Worm (Caenorhabditis elegans) whole organism, mixed stage, embryonic: ENCODE data around the gene cnc-2.

Experiments
- M03D4.4 ChIP-seq: sonication (generic microtip); optimal IDR thresholded peaks from 2 replicates; lab custom pipeline; 2017; ENCODE audit warnings: mild to moderate bottlenecking, missing genetic modification characterization, missing compliant biosample characterization
- blmp-1 ChIP-seq: fragments of 150-350 bp; optimal IDR thresholded peaks from 2 replicates; lab custom pipeline; 2014; ENCODE audit warnings: missing biosample characterization, missing genetic modification characterization
- ceh-39 ChIP-seq: fragments of 150-350 bp; optimal IDR thresholded peaks from 2 replicates; lab custom pipeline; 2014; ENCODE audit warnings: missing biosample characterization, missing genetic modification characterization
- ceh-43 ChIP-seq: fragments of 200-800 bp; sonication (Bioruptor generic); optimal IDR thresholded peaks from 2 replicates; lab custom pipeline; 2018; ENCODE audit warnings: mild to moderate bottlenecking, missing genetic modification characterization, moderate library complexity, missing compliant biosample characterization
- ceh-83 ChIP-seq: fragments of 200-800 bp; sonication (Bioruptor generic); optimal IDR thresholded peaks from 2 replicates; lab custom pipeline; 2018; ENCODE audit warnings: mild to moderate bottlenecking, missing genetic modification characterization, missing compliant biosample characterization
- ces-1 ChIP-seq: fragments of 150-350 bp; optimal IDR thresholded peaks from 2 replicates; lab custom pipeline; 2014; ENCODE audit warnings: missing biosample characterization, missing genetic modification reagents, missing genetic modification characterization
- cnd-1 ChIP-seq: fragments of 200-800 bp; sonication (Bioruptor generic); optimal IDR thresholded peaks from 2 replicates; lab custom pipeline; 2018; ENCODE audit warnings: mild to moderate bottlenecking, missing genetic modification characterization, missing compliant biosample characterization
- drap-1 ChIP-seq: fragments of 200-800 bp; sonication (Bioruptor generic); optimal IDR thresholded peaks from 3 replicates; lab custom pipeline; 2018; ENCODE audit warnings: mild to moderate bottlenecking, missing genetic modification characterization, missing compliant biosample characterization
- elt-1 ChIP-seq: sonication (generic microtip); optimal IDR thresholded peaks from 2 replicates; lab custom pipeline; 2017; ENCODE audit warnings: missing genetic modification characterization, mild to moderate bottlenecking, missing compliant biosample characterization, antibody characterized with exemption, moderate library complexity, borderline replicate concordance; ENCODE audit not compliant: insufficient read depth
- elt-3 ChIP-seq: fragments of 150-350 bp; optimal IDR thresholded peaks from 2 replicates; lab custom pipeline; 2014; ENCODE audit warnings: missing biosample characterization, missing genetic modification characterization
- flh-1 ChIP-seq: fragments of 200-800 bp; sonication (Bioruptor generic); optimal IDR thresholded peaks from 2 replicates; lab custom pipeline; 2018; ENCODE audit warnings: mild to moderate bottlenecking, missing genetic modification characterization, moderate library complexity, missing compliant biosample characterization
- ham-2 ChIP-seq: fragments of 200-800 bp; sonication (Bioruptor generic); optimal IDR thresholded peaks from 2 replicates; lab custom pipeline; 2018; ENCODE audit warnings: mild to moderate bottlenecking, missing genetic modification characterization, missing compliant biosample characterization
- lin-13 ChIP-seq: fragments of 150-350 bp; optimal IDR thresholded peaks from 2 replicates; lab custom pipeline; 2014; ENCODE audit warnings: missing biosample characterization, missing genetic modification characterization
- lin-32 ChIP-seq: fragments of 200-800 bp; sonication (Bioruptor generic); optimal IDR thresholded peaks from 2 replicates; lab custom pipeline; 2018; ENCODE audit warnings: mild to moderate bottlenecking, missing genetic modification characterization, missing compliant biosample characterization
- mab-5 ChIP-seq: fragments of 150-350 bp; optimal IDR thresholded peaks from 2 replicates; lab custom pipeline; 2014; ENCODE audit warnings: missing biosample characterization, missing genetic modification characterization
- mep-1 ChIP-seq: fragments of 150-350 bp; optimal IDR thresholded peaks from 2 replicates; lab custom pipeline; 2017; ENCODE audit warnings: missing biosample characterization, missing genetic modification reagents, missing genetic modification characterization, inconsistent platforms
- mls-2 ChIP-seq: sonication (generic microtip); optimal IDR thresholded peaks from 2 replicates; lab custom pipeline; 2016; ENCODE audit warnings: mild to moderate bottlenecking, missing genetic modification characterization, moderate library complexity, missing compliant biosample characterization
- nhr-2 ChIP-seq: fragments of 150-350 bp; optimal IDR thresholded peaks from 2 replicates; lab custom pipeline; 2014; ENCODE audit warnings: missing biosample characterization, missing genetic modification characterization
- nhr-237 ChIP-seq: fragments of 150-350 bp; optimal IDR thresholded peaks from 2 replicates; lab custom pipeline; 2014; ENCODE audit warnings: missing biosample characterization, missing genetic modification characterization
- nhr-76 ChIP-seq: sonication (generic microtip); optimal IDR thresholded peaks from 2 replicates; lab custom pipeline; 2017; ENCODE audit warnings: missing biosample characterization, missing genetic modification characterization
- pha-4 ChIP-seq: fragments of 150-350 bp; optimal IDR thresholded peaks from 2 replicates; lab custom pipeline; 2018; ENCODE audit warnings: missing biosample characterization, missing genetic modification reagents, missing genetic modification characterization
- snpc-4 ChIP-seq: fragments of 150-350 bp; optimal IDR thresholded peaks from 2 replicates; lab custom pipeline; 2014; ENCODE audit warnings: missing biosample characterization, missing genetic modification characterization
- sptf-1 ChIP-seq: sonication (generic microtip); optimal IDR thresholded peaks from 2 replicates; lab custom pipeline; 2017; ENCODE audit warnings: mild to moderate bottlenecking, missing genetic modification characterization, moderate library complexity, missing compliant biosample characterization
- unc-120 ChIP-seq: sonication (generic microtip); optimal IDR thresholded peaks from 2 replicates; lab custom pipeline; 2017; ENCODE audit warnings: missing genetic modification characterization, missing compliant biosample characterization; ENCODE audit not compliant: poor library complexity, severe bottlenecking
- unc-39 ChIP-seq: fragments of 150-350 bp; optimal IDR thresholded peaks from 2 replicates; lab custom pipeline; 2014; ENCODE audit warnings: missing biosample characterization, missing genetic modification characterization
- unc-62 ChIP-seq: fragments of 150-350 bp; optimal IDR thresholded peaks from 2 replicates; lab custom pipeline; 2014; ENCODE audit warnings: missing biosample characterization, missing genetic modification reagents, missing genetic modification characterization
- zip-8 ChIP-seq: fragments of 150-350 bp; optimal IDR thresholded peaks from 2 replicates; lab custom pipeline; 2014; ENCODE audit warnings: missing biosample characterization, missing genetic modification characterization
- ztf-11 ChIP-seq: fragments of 150-350 bp; optimal IDR thresholded peaks from 2 replicates; lab custom pipeline; 2014; ENCODE audit warnings: missing biosample characterization, missing genetic modification characterization

cnc-2 gene

ce11 chrV:1450160-1450559, at the start of gene cnc-2:
Gene cnc-2 (minus strand): TSS chrV:1450183.
- TF ChIP-seq elt-1 (tag; lab: Kevin White, UChicago), result no peak
- no peak for TF ChIP-seq cnd-1 (tag; lab: Kevin White, UChicago)
- no peak for TF ChIP-seq ces-1
- no peak for TF ChIP-seq ztf-11 (tag; lab: Kevin White, UChicago)
- TF ChIP-seq snpc-4, result no peak
- no peak for TF ChIP-seq mab-5
- TF ChIP-seq drap-1 (GFP tag; lab: Kevin White, UChicago), result no peak

DNA sequence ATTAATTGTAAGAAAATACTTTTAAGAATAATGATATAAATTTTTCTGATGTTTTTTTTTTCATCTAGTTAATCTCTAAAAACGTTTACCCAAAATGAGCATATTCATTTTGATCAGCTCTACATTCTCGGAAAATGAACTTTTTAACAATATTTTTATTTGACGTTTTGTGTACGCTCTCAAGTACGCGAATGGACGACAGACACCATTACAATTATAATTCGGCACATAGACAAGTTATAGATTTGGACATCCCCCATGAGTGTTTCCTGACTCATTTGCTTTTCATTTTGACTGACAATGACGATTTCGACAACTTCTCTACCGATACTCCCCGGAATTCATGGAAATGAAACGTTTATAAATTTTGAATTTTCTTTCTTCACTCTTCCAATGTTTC, 49.2 kb upstream of the cnc-2 start, which contains the start of gene sru-27:
sru-27 (plus strand) TSS at position 301 of the 400 bp plus-strand sequence.
- TF ChIP-seq pha-4 (tag; lab: Kevin White, UChicago) (no peak), lin-13 (tag; lab: Kevin White, UChicago) (no peak), nhr-76 (tag; lab: Kevin White, UChicago) (no peak), mls-2 (no peak), lin-32 (no peak), unc-39 (no peak), nhr-2 (no peak), zip-8 (tag; lab: Kevin White, UChicago) (no peak), mep-1 (tag; lab: Kevin White, UChicago) (no peak), blmp-1 (tag; lab: Kevin White, UChicago) (no peak), unc-62 (no peak), nhr-237 (tag; lab: Kevin White, UChicago) (no peak), ceh-39 (tag; lab: Kevin White, UChicago) (no peak), sptf-1 (tag; lab: Kevin White, UChicago) (no peak)

DNA sequence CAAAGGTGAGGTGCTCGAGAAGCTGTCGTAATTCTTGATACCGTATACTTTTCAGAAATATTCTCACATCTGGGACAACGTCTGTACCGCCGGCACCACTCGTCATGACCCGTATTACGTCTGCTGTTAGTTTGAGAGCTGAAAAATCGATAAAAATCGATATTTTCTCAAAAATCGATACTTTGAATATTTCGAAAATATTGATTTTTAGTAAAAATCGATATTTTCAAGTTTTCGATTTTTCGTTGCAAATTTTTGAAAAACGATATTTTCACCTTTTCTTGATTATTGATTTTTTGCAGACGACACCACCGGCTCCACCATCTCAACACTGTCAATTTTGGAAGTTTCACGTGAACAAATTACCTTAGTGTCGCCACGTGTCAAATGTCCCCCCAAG, 45.8 kb upstream of the cnc-2 start:
- TF ChIP-seq ztf-11 (tag; lab: Kevin White, UChicago), result no peak

- TF ChIP-seq nhr-237 (tag; lab: Kevin White, UChicago), result no peak
- no peak for TF ChIP-seq mep-1 (tag; lab: Kevin White, UChicago)
- no peak for TF ChIP-seq ces-1
- no peak for TF ChIP-seq zip-8 (tag; lab: Kevin White, UChicago)
- no peak for TF ChIP-seq cnd-1 (tag; lab: Kevin White, UChicago)
- TF ChIP-seq ceh-43 (GFP tag; lab: Kevin White, UChicago), result no peak
- TF ChIP-seq ceh-83 (GFP tag; lab: Kevin White, UChicago), result no peak
- TF ChIP-seq lin-13 (tag; lab: Kevin White, UChicago), result no peak
- no peak for TF ChIP-seq nhr-76 (tag; lab: Kevin White, UChicago)
- TF ChIP-seq drap-1 (GFP tag; lab: Kevin White, UChicago), result no peak
- TF ChIP-seq ztf-11 (tag; lab: Kevin White, UChicago), result no peak
- no peak for TF ChIP-seq M03D4.4 (tag; lab: Kevin White, UChicago)
- no peak for TF ChIP-seq mab-5
- TF ChIP-seq elt-1 (tag; lab: Kevin White, UChicago), result no peak
Observed at ce11 chrV:1495334-1495733, 45.4 kb upstream of the cnc-2 start, which contains the start of gene C38C3.3. Gene C38C3.3 (plus strand): TSS chrV:1495634.

DNA sequence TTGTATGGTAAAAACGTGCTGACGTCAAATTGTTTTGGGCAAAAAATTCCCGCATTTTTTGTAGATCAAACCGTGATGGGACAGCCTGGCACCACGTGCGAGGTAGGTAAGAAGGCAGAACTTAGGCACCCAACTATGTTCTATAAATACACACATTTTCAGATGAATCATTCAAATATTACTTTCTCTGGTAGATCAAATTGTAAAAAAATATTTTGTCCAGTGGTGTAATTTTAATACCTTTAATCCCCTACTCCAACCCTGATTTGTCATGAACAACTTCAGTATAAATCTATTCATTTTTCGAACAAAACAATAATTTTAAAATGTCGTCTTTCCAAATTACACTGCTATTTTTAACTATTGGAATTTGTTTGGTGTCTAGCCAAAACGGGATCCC, 44.5 kb upstream of the cnc-2 start, which contains the start of gene spig-7:
spig-7 (plus strand) TSS at position 301 of the 400 bp plus-strand sequence.
- TF ChIP-seq nhr-237 (tag; lab: Kevin White, UChicago), result no peak
- TF ChIP-seq mep-1 (tag; lab: Kevin White, UChicago), result no peak
- TF ChIP-seq lin-13 (tag; lab: Kevin White, UChicago), result no peak
- TF ChIP-seq pha-4 (tag; lab: Kevin White, UChicago), result no peak
- TF ChIP-seq blmp-1 (tag; lab: Kevin White, UChicago), result no peak
- TF ChIP-seq mls-2, result no peak
- TF ChIP-seq M03D4.4 (tag; lab: Kevin White, UChicago), result no peak

ce11 chrV:1491510-1491909, 41.5 kb upstream of the cnc-2 start, which contains the start of gene C38C3.6:
Gene C38C3.6 (minus strand): TSS chrV:1491610.
- TF ChIP-seq elt-3 (tag; lab: Kevin White, UChicago), result no peak
- no peak for TF ChIP-seq blmp-1 (tag; lab: Kevin White, UChicago)
- TF ChIP-seq ztf-11 (tag; lab: Kevin White, UChicago), result no peak
- TF ChIP-seq lin-13 (tag; lab: Kevin White, UChicago), result no peak
- no peak for TF ChIP-seq unc-39
- no peak for TF ChIP-seq unc-120 (tag; lab: Kevin White, UChicago)
- TF ChIP-seq unc-62, result no peak
- no peak for TF ChIP-seq snpc-4
- TF ChIP-seq ces-1, result no peak
- no peak for TF ChIP-seq ham-2 (GFP tag; lab: Kevin White, UChicago)
- no peak for TF ChIP-seq flh-1
- TF ChIP-seq cnd-1 (tag; lab: Kevin White, UChicago), result no peak
